Worm (Caenorhabditis elegans): ENCODE results near the gene F54E2.5.

- no peak for TF ChIP-seq attf-6 (GFP tag; IDR thresholded peaks at IDR 0.05)
- no peak for TF ChIP-seq Y53G8AR.9 (GFP tag; conservative IDR thresholded peaks at IDR 0.05)
Observed at ce11 chrV:2810164-2810563, 5.7 kb downstream of the F54E2.5 start, which contains the start of gene F54E2.1.

Measured in whole organism, young adult.